Fruit fly (Drosophila melanogaster) whole organism, embryonic: ENCODE results near the gene RpS15Aa.

ENCODE experiments used
- BEAF-32 ChIP-seq: fragments of 200-800 bp; sonication (Bioruptor generic); optimal IDR thresholded peaks from 3 replicates; lab custom pipeline; 2017; ENCODE audit warnings: missing biosample characterization, missing genetic modification characterization, mild to moderate bottlenecking, moderate library complexity, missing genetic modification reagents
- BtbVII ChIP-seq: fragments of 200-800 bp; sonication (Bioruptor generic); optimal IDR thresholded peaks from 3 replicates; lab custom pipeline; 2017; ENCODE audit warnings: missing biosample characterization, mild to moderate bottlenecking, missing genetic modification characterization
- CG10462 ChIP-seq: fragments of 200-800 bp; sonication (Bioruptor generic); optimal IDR thresholded peaks from 2 replicates; lab custom pipeline; 2016; ENCODE audit warnings: missing biosample characterization, missing genetic modification characterization
- CG10654 ChIP-seq: fragments of 200-800 bp; sonication (Bioruptor generic); optimal IDR thresholded peaks from 2 replicates; lab custom pipeline; 2016; ENCODE audit warnings: missing biosample characterization, missing genetic modification characterization
- CG12391 ChIP-seq: fragments of 200-800 bp; sonication (Bioruptor generic); optimal IDR thresholded peaks from 3 replicates; lab custom pipeline; 2018; ENCODE audit warnings: missing biosample characterization, mild to moderate bottlenecking, missing genetic modification characterization, moderate library complexity
- CG13424 ChIP-seq: fragments of 200-800 bp; sonication (Bioruptor generic); optimal IDR thresholded peaks from 2 replicates; lab custom pipeline; 2019; ENCODE audit warnings: missing biosample characterization, mild to moderate bottlenecking, missing genetic modification characterization, moderate library complexity
- CG13775 ChIP-seq: fragments of 200-800 bp; sonication (Bioruptor generic); optimal IDR thresholded peaks from 3 replicates; lab custom pipeline; 2017; ENCODE audit warnings: missing biosample characterization, mild to moderate bottlenecking, missing genetic modification characterization
- CG15269 ChIP-seq: fragments of 200-800 bp; sonication (Bioruptor generic); optimal IDR thresholded peaks from 2 replicates; lab custom pipeline; 2018; ENCODE audit warnings: missing biosample characterization, mild to moderate bottlenecking, missing genetic modification characterization, moderate library complexity
- CG15696 ChIP-seq: fragments of 200-800 bp; sonication (Bioruptor generic); optimal IDR thresholded peaks from 2 replicates; lab custom pipeline; 2019; ENCODE audit warnings: missing biosample characterization, mild to moderate bottlenecking, missing genetic modification characterization, moderate library complexity
- CG18011 ChIP-seq: fragments of 200-800 bp; sonication (Bioruptor generic); optimal IDR thresholded peaks from 2 replicates; lab custom pipeline; 2017; ENCODE audit warnings: missing biosample characterization, missing genetic modification characterization, mild to moderate bottlenecking, moderate library complexity, missing genotype
- CG18262 ChIP-seq: fragments of 200-800 bp; optimal IDR thresholded peaks from 3 replicates; lab custom pipeline; 2019; ENCODE audit warnings: missing biosample characterization, mild to moderate bottlenecking, missing genetic modification characterization, moderate library complexity
- CG18599 ChIP-seq: fragments of 200-800 bp; sonication (Bioruptor generic); optimal IDR thresholded peaks from 3 replicates; lab custom pipeline; 2017; ENCODE audit warnings: missing biosample characterization, missing genetic modification characterization, mild to moderate bottlenecking, moderate library complexity, missing genetic modification reagents
- CG2120 ChIP-seq: fragments of 200-800 bp; sonication (Bioruptor generic); optimal IDR thresholded peaks from 3 replicates; lab custom pipeline; 2016; ENCODE audit warnings: missing biosample characterization, missing genetic modification characterization
- CG2129 ChIP-seq: fragments of 200-800 bp; sonication (Bioruptor generic); IDR thresholded peaks from 2 replicates; pipeline ENCODE4 v1.3.6; 2022; ENCODE audit warnings: missing biosample characterization, missing genetic modification characterization; ENCODE audit not compliant: partially characterized antibody
- CG2678 ChIP-seq: fragments of 200-800 bp; sonication (Bioruptor generic); optimal IDR thresholded peaks from 3 replicates; lab custom pipeline; 2019; ENCODE audit warnings: missing biosample characterization, mild to moderate bottlenecking, missing genetic modification characterization, moderate library complexity
- CG9437 ChIP-seq: fragments of 200-800 bp; sonication (Bioruptor generic); optimal IDR thresholded peaks from 2 replicates; lab custom pipeline; 2018; ENCODE audit warnings: missing biosample characterization, mild to moderate bottlenecking, missing genetic modification characterization
- Dbx ChIP-seq: fragments of 200-800 bp; sonication (Bioruptor generic); IDR thresholded peaks from 3 replicates; pipeline ENCODE4 v1.3.6; 2022; ENCODE audit warnings: missing biosample characterization, missing genetic modification characterization
- Dip3 ChIP-seq: fragments of 200-800 bp; sonication (Bioruptor generic); optimal IDR thresholded peaks from 3 replicates; lab custom pipeline; 2016; ENCODE audit warnings: missing biosample characterization, missing genetic modification characterization
- Dll ChIP-seq: fragments of 200-800 bp; sonication (Bioruptor generic); IDR thresholded peaks from 4 replicates; pipeline ENCODE4 v1.3.6; 2022; ENCODE audit warnings: missing biosample characterization, missing genetic modification characterization; ENCODE audit not compliant: partially characterized antibody
- Dp ChIP-seq: fragments of 200-800 bp; sonication (Bioruptor generic); optimal IDR thresholded peaks from 2 replicates; lab custom pipeline; 2018; ENCODE audit warnings: missing biosample characterization, mild to moderate bottlenecking, missing genetic modification characterization, moderate library complexity
- Eip74EF ChIP-seq, 2 experiments: fragments of 200-800 bp in 1 of 2; fragments of >200 bp in 1 of 2; sonication (Bioruptor generic) in 1 of 2; optimal IDR thresholded peaks; 2 replicates each; lab custom pipeline; 2017 to 2019; ENCODE audit warnings: missing biosample characterization in 2 of 2, missing genetic modification characterization in 2 of 2, mild to moderate bottlenecking in 1 of 2, moderate library complexity in 1 of 2
- Fer3 ChIP-seq: fragments of 200-800 bp; sonication (Bioruptor generic); optimal IDR thresholded peaks from 2 replicates; lab custom pipeline; 2018; ENCODE audit warnings: missing biosample characterization, mild to moderate bottlenecking, missing genetic modification characterization, moderate library complexity
- Gug ChIP-seq: fragments of 200-800 bp; sonication (Bioruptor generic); IDR thresholded peaks from 4 replicates; pipeline ENCODE4 v1.3.6; 2022; ENCODE audit warnings: missing biosample characterization, missing genetic modification characterization
- HLH54F ChIP-seq: fragments of 200-800 bp; sonication (Bioruptor generic); optimal IDR thresholded peaks from 3 replicates; lab custom pipeline; 2016; ENCODE audit warnings: missing biosample characterization, missing genetic modification characterization
- HmgZ ChIP-seq: fragments of 200-800 bp; sonication (Bioruptor generic); optimal IDR thresholded peaks from 2 replicates; lab custom pipeline; 2018; ENCODE audit warnings: missing biosample characterization, mild to moderate bottlenecking, missing genetic modification characterization
- Hr51 ChIP-seq, 2 experiments: fragments of 200-800 bp; sonication (Bioruptor generic); optimal IDR thresholded peaks; 2 replicates in 1 of 2; 3 replicates in 1 of 2; lab custom pipeline; 2016 to 2018; ENCODE audit warnings: missing biosample characterization in 2 of 2, missing genetic modification characterization in 2 of 2, mild to moderate bottlenecking in 1 of 2, moderate library complexity in 1 of 2
- Meics ChIP-seq: fragments of 200-800 bp; sonication (Bioruptor generic); optimal IDR thresholded peaks from 2 replicates; lab custom pipeline; 2017; ENCODE audit warnings: missing biosample characterization, mild to moderate bottlenecking, missing genetic modification characterization
- Nf-YC ChIP-seq: fragments of 200-800 bp; optimal IDR thresholded peaks from 3 replicates; lab custom pipeline; 2019; ENCODE audit warnings: missing biosample characterization, mild to moderate bottlenecking, missing genetic modification characterization, moderate library complexity
- Sry-β ChIP-seq: fragments of 200-800 bp; sonication (Bioruptor generic); optimal IDR thresholded peaks from 2 replicates; lab custom pipeline; 2018; ENCODE audit warnings: missing biosample characterization, mild to moderate bottlenecking, missing genetic modification characterization, moderate library complexity
- Xbp1 ChIP-seq: fragments of 200-800 bp; sonication (Bioruptor generic); optimal IDR thresholded peaks from 3 replicates; lab custom pipeline; 2016; ENCODE audit warnings: missing biosample characterization, mild to moderate bottlenecking, missing genetic modification characterization
- amos ChIP-seq: fragments of 200-800 bp; sonication (Bioruptor generic); IDR thresholded peaks from 2 replicates; pipeline ENCODE4 v1.3.6; 2022; ENCODE audit warnings: missing biosample characterization, missing genetic modification characterization; ENCODE audit not compliant: partially characterized antibody
- caup ChIP-seq: fragments of 200-800 bp; sonication (Bioruptor generic); optimal IDR thresholded peaks from 3 replicates; lab custom pipeline; 2017; ENCODE audit warnings: missing biosample characterization, mild to moderate bottlenecking, missing genetic modification characterization, moderate library complexity; ENCODE audit not compliant: severe bottlenecking
- chif ChIP-seq, 2 experiments: fragments of 200-800 bp; sonication (Bioruptor generic); optimal IDR thresholded peaks; 3 replicates each; lab custom pipeline; 2016; ENCODE audit warnings: missing biosample characterization in 2 of 2, missing genetic modification characterization in 2 of 2
- crp ChIP-seq, 2 experiments: fragments of 200-800 bp; sonication (Bioruptor generic); optimal IDR thresholded peaks; 2 replicates in 1 of 2; 3 replicates in 1 of 2; lab custom pipeline; 2017; ENCODE audit warnings: missing biosample characterization in 2 of 2, missing genetic modification characterization in 2 of 2, mild to moderate bottlenecking in 1 of 2, moderate library complexity in 1 of 2
- disco-r ChIP-seq: fragments of 200-800 bp; sonication (Bioruptor generic); optimal IDR thresholded peaks from 2 replicates; lab custom pipeline; 2016; ENCODE audit warnings: missing biosample characterization, missing genetic modification characterization
- eve ChIP-seq, 2 experiments: fragments of >200 bp; optimal IDR thresholded peaks; 2 replicates each; lab custom pipeline; 2017; ENCODE audit warnings: missing biosample characterization in 2 of 2, missing genetic modification characterization in 2 of 2
- lbe ChIP-seq: fragments of 200-800 bp; sonication (Bioruptor generic); optimal IDR thresholded peaks from 2 replicates; lab custom pipeline; 2016; ENCODE audit warnings: missing biosample characterization, mild to moderate bottlenecking, missing genetic modification characterization
- nmo ChIP-seq: fragments of 200-800 bp; sonication (Bioruptor generic); optimal IDR thresholded peaks from 2 replicates; lab custom pipeline; 2018; ENCODE audit warnings: missing biosample characterization, mild to moderate bottlenecking, missing genetic modification characterization, moderate library complexity
- pan ChIP-seq, 4 experiments: fragments of >200 bp in 3 of 4; fragments of 200-800 bp in 1 of 4; sonication (Bioruptor generic) in 1 of 4; optimal IDR thresholded peaks in 3 of 4; IDR thresholded peaks in 1 of 4; 2 replicates each; pipeline versions ENCODE4 v1.3.6 to Lab custom; 2017 to 2022; ENCODE audit warnings: missing biosample characterization in 2 of 4, missing genetic modification characterization in 2 of 4, mixed read lengths in 1 of 4
- pros ChIP-seq: fragments of 200-800 bp; sonication (Bioruptor generic); optimal IDR thresholded peaks from 3 replicates; lab custom pipeline; 2019; ENCODE audit warnings: missing biosample characterization, mild to moderate bottlenecking, missing genetic modification characterization, moderate library complexity
- ssp ChIP-seq: fragments of 200-800 bp; sonication (Bioruptor generic); IDR thresholded peaks from 2 replicates; pipeline ENCODE4 v1.3.6; 2022; ENCODE audit warnings: missing biosample characterization, missing genetic modification characterization
- stwl ChIP-seq: fragments of 200-800 bp; sonication (Bioruptor generic); optimal IDR thresholded peaks from 3 replicates; lab custom pipeline; 2018; ENCODE audit warnings: missing biosample characterization, mild to moderate bottlenecking, missing genetic modification characterization, moderate library complexity
- vfl ChIP-seq: fragments of 200-800 bp; sonication (Bioruptor generic); optimal IDR thresholded peaks from 2 replicates; lab custom pipeline; 2016; ENCODE audit warnings: missing biosample characterization, missing genetic modification characterization
- vnd ChIP-seq: fragments of 200-800 bp; sonication (Bioruptor generic); IDR thresholded peaks from 3 replicates; pipeline ENCODE4 v1.3.6; 2022; ENCODE audit warnings: missing biosample characterization, missing genetic modification characterization; ENCODE audit not compliant: partially characterized antibody
- zfh2 ChIP-seq: fragments of 200-800 bp; sonication (Bioruptor generic); optimal IDR thresholded peaks from 2 replicates; lab custom pipeline; 2016; ENCODE audit warnings: missing biosample characterization, missing genetic modification characterization

The RpS15Aa gene

DNA sequence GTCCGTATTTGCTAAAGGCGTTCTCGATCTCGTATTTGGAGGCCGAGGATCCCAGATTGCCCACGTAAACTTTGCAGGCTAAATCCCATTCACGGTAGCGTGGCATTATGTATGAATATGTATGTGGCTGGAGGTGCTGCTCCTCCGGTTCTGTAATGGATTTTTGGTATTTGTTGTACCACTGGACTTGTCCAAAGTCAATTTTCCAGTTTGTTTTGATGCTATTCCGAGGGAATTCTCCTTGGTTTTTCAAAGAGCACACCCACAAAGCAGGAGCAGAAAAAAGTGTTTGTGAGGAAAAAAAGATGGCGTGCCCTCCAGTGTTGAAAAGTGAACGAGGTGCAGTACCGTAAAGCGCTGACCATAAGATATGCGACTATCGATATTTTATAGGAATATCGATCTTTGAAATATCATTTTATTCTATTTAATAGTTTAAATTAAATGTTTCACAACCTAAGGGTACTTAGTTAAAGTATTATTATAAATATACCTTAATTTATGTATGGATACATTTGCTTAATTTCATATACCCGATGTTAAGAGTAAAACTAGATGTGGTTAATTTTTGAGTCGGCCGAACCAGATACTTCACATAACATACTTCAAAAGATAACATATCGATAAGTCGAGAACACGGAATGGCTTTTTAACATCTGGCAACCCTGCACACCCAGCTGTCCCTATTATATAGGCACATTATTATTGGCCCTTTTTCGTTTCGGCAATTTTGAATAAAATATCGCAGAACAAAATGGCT is 47.3 kb upstream of the RpS15Aa start, which contains the start of the genes Rbp1-like and Tim9a (continued):
- TF ChIP-seq pan (optimal IDR thresholded peaks at IDR 0.05; lab: Kevin White, UChicago) (no peak), pan (GFP tag; optimal IDR thresholded peaks at IDR 0.05 in 1 of 2, IDR thresholded peaks at IDR 0.05 in 1 of 2) (no peak), CG2120 (peak; percentile 46), Hr51 (GFP tag; optimal IDR thresholded peaks at IDR 0.05; lab: Kevin White, UChicago) (peak in 1 of 2 experiments; percentile 41), Xbp1 (GFP tag; lab: Kevin White, UChicago) (peak; percentile 30), CG2129 (peak; percentile 54), Sry-β (GFP tag; lab: Kevin White, UChicago) (no peak), vfl (GFP tag; lab: Kevin White, UChicago) (no peak), Nf-YC (tag; lab: Kevin White, UChicago) (peak; percentile 82), Dp (GFP tag; lab: Kevin White, UChicago) (peak; percentile 47), crp (GFP tag; optimal IDR thresholded peaks at IDR 0.05; lab: Kevin White, UChicago) (peak in 1 of 2 experiments; percentile 81), Dip3 (GFP tag; lab: Kevin White, UChicago) (no peak), ssp (GFP tag; lab: Robert Waterston, UW) (peak; percentile 42; the same call in 1 of the 2 replicates), HmgZ (tag; lab: Kevin White, UChicago) (peak; percentile 13), CG2678 (tag; lab: Kevin White, UChicago) (peak; percentile 55), disco-r (no peak), caup (GFP tag; lab: Kevin White, UChicago) (peak; percentile 37), BtbVII (GFP tag; lab: Kevin White, UChicago) (peak; percentile 5), CG13424 (peak; percentile 30), eve (GFP tag; optimal IDR thresholded peaks at IDR 0.05; lab: Kevin White, UChicago) (peak in 1 of 2 experiments; percentile 79), CG13775 (GFP tag; lab: Kevin White, UChicago) (peak; percentile 41), zfh2 (GFP tag; lab: Kevin White, UChicago) (peak; percentile 18), Eip74EF (GFP tag; optimal IDR thresholded peaks at IDR 0.05; lab: Kevin White, UChicago) (no peak), vnd (GFP tag; lab: Robert Waterston, UW) (peak; percentile 76), CG9437 (GFP tag; lab: Kevin White, UChicago) (peak; percentile 62), nmo (GFP tag; lab: Kevin White, UChicago) (peak; percentile 66), Meics (GFP tag; lab: Kevin White, UChicago) (peak; percentile 50), HLH54F (GFP tag; lab: Kevin White, UChicago) (no peak), CG18011 (GFP tag; lab: Kevin White, UChicago) (peak; percentile 2), Gug (no peak; the same call in 3 of the 4 replicates), CG18599 (GFP tag; lab: Kevin White, UChicago) (peak; percentile 63), CG10462 (GFP tag; lab: Kevin White, UChicago) (no peak), amos (GFP tag; lab: Robert Waterston, UW) (peak; percentile 61), Fer3 (peak; percentile 17), BEAF-32 (peak; percentile 91), CG12391 (tag; lab: Kevin White, UChicago) (peak; percentile 66), lbe (peak; percentile 16), CG15269 (tag; lab: Kevin White, UChicago) (no peak), stwl (tag; lab: Kevin White, UChicago) (peak; percentile 65), CG18262 (tag; lab: Kevin White, UChicago) (peak; percentile 32), CG15696 (tag; lab: Kevin White, UChicago) (peak; percentile 34), chif (GFP tag; optimal IDR thresholded peaks at IDR 0.05; lab: Kevin White, UChicago) (no peak), pros (GFP tag; lab: Kevin White, UChicago) (no peak), Dll (peak; percentile 87), Dbx (GFP tag; lab: Robert Waterston, UW) (peak; percentile 17; the same call in 1 of the 3 replicates), CG10654 (GFP tag; lab: Kevin White, UChicago) (peak; percentile 7)
